Fruit fly (Drosophila melanogaster) S2 (cell line): ENCODE data around the gene CG3246.

Source experiments
- CG8478 ChIP-seq: fragments of >200 bp; optimal IDR thresholded peaks from 2 replicates; lab custom pipeline; 2018
- CTCF ChIP-seq, 2 experiments: fragments of >200 bp; optimal IDR thresholded peaks; 2 replicates each; lab custom pipeline; 2018

The CG3246 gene

dm6 chr2L:3416527-3417304 lies 45.0 kb downstream of the CG3246 start, which contains the start of gene CG31952:
Gene CG31952 (plus strand): TSS chr2L:3416693.
- TF ChIP-seq CTCF (optimal IDR thresholded peaks at IDR 0.05; lab: Kevin White, UChicago) (no peak), CG8478 (lab: Kevin White, UChicago) (no peak)
